Worm (Caenorhabditis elegans) whole organism, L2 larva: ENCODE measurements around the gene R07A4.4.

ENCODE experiments used
- C34F6.9 ChIP-seq: fragments of 150-350 bp; optimal IDR thresholded peaks from 2 replicates; lab custom pipeline; 2014; ENCODE audit warnings: missing biosample characterization, missing genetic modification characterization
- F13H6.1 ChIP-seq: sonication (generic microtip); optimal IDR thresholded peaks from 2 replicates; lab custom pipeline; 2016; ENCODE audit warnings: missing genetic modification characterization, missing compliant biosample characterization
- R02D3.7 ChIP-seq: fragments of 150-350 bp; optimal IDR thresholded peaks from 2 replicates; lab custom pipeline; 2014; ENCODE audit warnings: missing biosample characterization, missing genetic modification characterization
- ZK546.5 ChIP-seq: sonication (generic microtip); optimal IDR thresholded peaks from 2 replicates; lab custom pipeline; 2017; ENCODE audit warnings: missing biosample characterization, missing genetic modification characterization
- alr-1 ChIP-seq: fragments of 150-350 bp; optimal IDR thresholded peaks from 2 replicates; lab custom pipeline; 2014; ENCODE audit warnings: missing biosample characterization, missing genetic modification characterization
- aly-2 ChIP-seq: fragments of 150-350 bp; optimal IDR thresholded peaks from 2 replicates; lab custom pipeline; 2014; ENCODE audit warnings: missing biosample characterization, missing genetic modification characterization
- ama-1 ChIP-seq: fragments of 150-350 bp; optimal IDR thresholded peaks from 2 replicates; lab custom pipeline; 2018; ENCODE audit warnings: inconsistent platforms
- blmp-1 ChIP-seq: sonication (generic microtip); optimal IDR thresholded peaks from 2 replicates; lab custom pipeline; 2017; ENCODE audit warnings: missing genetic modification characterization, mild to moderate bottlenecking, missing compliant biosample characterization, antibody characterized with exemption, moderate library complexity; ENCODE audit not compliant: insufficient read depth
- ceh-16 ChIP-seq: fragments of 150-350 bp; optimal IDR thresholded peaks from 2 replicates; lab custom pipeline; 2014; ENCODE audit warnings: missing biosample characterization, missing genetic modification characterization
- ceh-82 ChIP-seq: fragments of 150-350 bp; optimal IDR thresholded peaks from 2 replicates; lab custom pipeline; 2014; ENCODE audit warnings: missing biosample characterization, missing genetic modification characterization
- crh-2 ChIP-seq: sonication (generic microtip); optimal IDR thresholded peaks from 2 replicates; lab custom pipeline; 2017; ENCODE audit warnings: missing biosample characterization, missing genetic modification characterization
- dmd-4 ChIP-seq: sonication (generic microtip); optimal IDR thresholded peaks from 2 replicates; lab custom pipeline; 2017; ENCODE audit warnings: missing biosample characterization, missing genetic modification characterization
- egl-27 ChIP-seq: sonication (generic microtip); optimal IDR thresholded peaks from 3 replicates; lab custom pipeline; 2017; ENCODE audit warnings: missing biosample characterization, missing genetic modification reagents, missing genetic modification characterization
- elt-1 ChIP-seq: fragments of 150-350 bp; optimal IDR thresholded peaks from 2 replicates; lab custom pipeline; 2014; ENCODE audit warnings: missing biosample characterization, missing genetic modification characterization
- elt-3 ChIP-seq: sonication (generic microtip); optimal IDR thresholded peaks from 2 replicates; lab custom pipeline; 2017; ENCODE audit warnings: missing biosample characterization, missing genetic modification characterization
- fos-1 ChIP-seq: fragments of 150-350 bp; optimal IDR thresholded peaks from 2 replicates; lab custom pipeline; 2014; ENCODE audit warnings: missing biosample characterization, missing genetic modification characterization
- gmeb-1 ChIP-seq: fragments of 150-350 bp; optimal IDR thresholded peaks from 2 replicates; lab custom pipeline; 2014; ENCODE audit warnings: missing biosample characterization, missing genetic modification characterization
- lin-11 ChIP-seq: fragments of 150-350 bp; sonication (generic microtip); optimal IDR thresholded peaks from 2 replicates; lab custom pipeline; 2014; ENCODE audit warnings: missing biosample characterization, missing genetic modification characterization, inconsistent platforms, mixed read lengths
- lin-13 ChIP-seq: fragments of 150-350 bp; optimal IDR thresholded peaks from 2 replicates; lab custom pipeline; 2014; ENCODE audit warnings: missing biosample characterization, missing genetic modification reagents, missing genetic modification characterization
- lin-39 ChIP-seq: fragments of 150-350 bp; optimal IDR thresholded peaks from 2 replicates; lab custom pipeline; 2014; ENCODE audit warnings: missing biosample characterization, missing genetic modification reagents, missing genetic modification characterization
- lsy-2 ChIP-seq, 2 experiments: fragments of 150-350 bp in 1 of 2; sonication (generic microtip) in 1 of 2; optimal IDR thresholded peaks; 2 replicates each; lab custom pipeline; 2014 to 2017; ENCODE audit warnings: missing biosample characterization in 2 of 2, missing genetic modification characterization in 2 of 2
- mab-5 ChIP-seq: fragments of 150-350 bp; optimal IDR thresholded peaks from 2 replicates; lab custom pipeline; 2014; ENCODE audit warnings: missing biosample characterization, missing genetic modification characterization
- mbf-1 ChIP-seq: sonication (generic microtip); optimal IDR thresholded peaks from 2 replicates; lab custom pipeline; 2017; ENCODE audit warnings: missing biosample characterization, missing genetic modification characterization
- mdl-1 ChIP-seq, 2 experiments: fragments of 150-350 bp in 1 of 2; sonication (generic microtip) in 1 of 2; optimal IDR thresholded peaks; 2 replicates each; lab custom pipeline; 2017; ENCODE audit warnings: missing biosample characterization in 2 of 2, missing genetic modification characterization in 2 of 2
- nhr-10 ChIP-seq: sonication (generic microtip); optimal IDR thresholded peaks from 2 replicates; lab custom pipeline; 2017; ENCODE audit warnings: missing biosample characterization, missing genetic modification characterization
- nhr-11 ChIP-seq: fragments of 150-350 bp; optimal IDR thresholded peaks from 2 replicates; lab custom pipeline; 2014; ENCODE audit warnings: missing biosample characterization, missing genetic modification characterization
- nhr-12 ChIP-seq: fragments of 150-350 bp; optimal IDR thresholded peaks from 2 replicates; lab custom pipeline; 2014; ENCODE audit warnings: missing biosample characterization, missing genetic modification characterization
- nhr-129 ChIP-seq: fragments of 150-350 bp; optimal IDR thresholded peaks from 2 replicates; lab custom pipeline; 2014; ENCODE audit warnings: missing biosample characterization, missing genetic modification characterization
- nhr-21 ChIP-seq: fragments of 150-350 bp; optimal IDR thresholded peaks from 2 replicates; lab custom pipeline; 2014; ENCODE audit warnings: missing biosample characterization, missing genetic modification characterization
- nhr-23 ChIP-seq: fragments of 150-350 bp; optimal IDR thresholded peaks from 2 replicates; lab custom pipeline; 2014; ENCODE audit warnings: missing biosample characterization, missing genetic modification reagents, missing genetic modification characterization
- nhr-237 ChIP-seq: fragments of 150-350 bp; optimal IDR thresholded peaks from 2 replicates; lab custom pipeline; 2014; ENCODE audit warnings: missing biosample characterization, missing genetic modification characterization
- nhr-25 ChIP-seq: fragments of 150-350 bp; sonication (generic microtip); optimal IDR thresholded peaks from 3 replicates; lab custom pipeline; 2014; ENCODE audit warnings: missing biosample characterization, missing genetic modification characterization
- nhr-6 ChIP-seq: fragments of 150-350 bp; optimal IDR thresholded peaks from 2 replicates; lab custom pipeline; 2014; ENCODE audit warnings: missing biosample characterization, missing genetic modification characterization
- nhr-77 ChIP-seq: fragments of 150-350 bp; optimal IDR thresholded peaks from 2 replicates; lab custom pipeline; 2014; ENCODE audit warnings: missing biosample characterization, missing genetic modification characterization
- peb-1 ChIP-seq: fragments of 150-350 bp; optimal IDR thresholded peaks from 2 replicates; lab custom pipeline; 2014; ENCODE audit warnings: missing biosample characterization, missing genetic modification characterization
- sma-3 ChIP-seq: sonication (generic microtip); optimal IDR thresholded peaks from 2 replicates; lab custom pipeline; 2016; ENCODE audit warnings: missing genetic modification reagents, missing genetic modification characterization, missing compliant biosample characterization
- sma-9 ChIP-seq, 2 experiments: fragments of 150-350 bp in 1 of 2; sonication (generic microtip) in 1 of 2; optimal IDR thresholded peaks; 2 replicates each; lab custom pipeline; 2014 to 2016; ENCODE audit warnings: missing genetic modification characterization in 2 of 2, mild to moderate bottlenecking in 1 of 2, missing biosample characterization in 1 of 2, missing compliant biosample characterization in 1 of 2, missing genetic modification reagents in 1 of 2, moderate library complexity in 1 of 2
- snpc-4 ChIP-seq: fragments of 150-350 bp; optimal IDR thresholded peaks from 2 replicates; lab custom pipeline; 2014; ENCODE audit warnings: missing biosample characterization, missing genetic modification characterization
- unc-39 ChIP-seq: fragments of 150-350 bp; optimal IDR thresholded peaks from 2 replicates; lab custom pipeline; 2014; ENCODE audit warnings: missing biosample characterization, missing genetic modification characterization
- unc-62 ChIP-seq: fragments of 150-350 bp; optimal IDR thresholded peaks from 2 replicates; lab custom pipeline; 2014; ENCODE audit warnings: missing biosample characterization, missing genetic modification reagents, missing genetic modification characterization
- zag-1 ChIP-seq: fragments of 150-350 bp; optimal IDR thresholded peaks from 2 replicates; lab custom pipeline; 2014; ENCODE audit warnings: missing biosample characterization, missing genetic modification characterization
- ztf-1 ChIP-seq: fragments of 200-800 bp; sonication (Bioruptor generic); conservative IDR thresholded peaks from 2 replicates; pipeline ENCODE4 v1.3.6; 2022; ENCODE audit warnings: missing genetic modification characterization, missing compliant biosample characterization
- ztf-11 ChIP-seq: sonication (generic microtip); optimal IDR thresholded peaks from 2 replicates; lab custom pipeline; 2017; ENCODE audit warnings: missing biosample characterization, missing genetic modification characterization
- ztf-4 ChIP-seq: fragments of 150-350 bp; optimal IDR thresholded peaks from 2 replicates; lab custom pipeline; 2014; ENCODE audit warnings: missing biosample characterization, missing genetic modification characterization

R07A4.4 gene

DNA sequence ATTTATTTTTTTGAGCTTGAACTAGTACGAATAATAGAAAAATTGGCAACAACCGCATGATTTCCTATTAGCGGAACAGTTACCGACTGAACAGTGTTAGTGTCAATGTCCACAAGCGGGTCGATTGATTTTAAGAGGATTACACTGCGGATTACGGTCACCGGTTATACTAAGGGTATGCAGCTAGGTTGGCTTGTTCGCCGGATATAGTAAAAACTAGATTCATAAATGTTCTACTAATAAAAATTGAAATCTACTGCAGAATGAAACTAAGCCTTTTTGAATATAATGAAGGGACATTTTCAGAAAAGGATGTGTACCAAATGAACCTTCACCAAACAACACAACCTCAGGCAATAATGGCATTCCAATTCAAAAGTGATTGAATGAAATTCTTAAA, at the start of gene R07A4.4:
TSS of gene R07A4.4 (minus strand) at position 101 of the 400 bp plus-strand sequence.
- TF ChIP-seq elt-3 (tag; lab: Kevin White, UChicago) (no peak), nhr-237 (tag; lab: Kevin White, UChicago) (no peak), nhr-129 (tag; lab: Kevin White, UChicago) (no peak), egl-27 (no peak), gmeb-1 (tag; lab: Kevin White, UChicago) (no peak), aly-2 (tag; lab: Kevin White, UChicago) (no peak), ztf-11 (tag; lab: Kevin White, UChicago) (no peak), zag-1 (no peak), ceh-16 (no peak), nhr-23 (tag; lab: Kevin White, UChicago) (no peak), sma-9 (GFP tag; optimal IDR thresholded peaks at IDR 0.05; lab: Kevin White, UChicago) (no peak), sma-9 (tag; optimal IDR thresholded peaks at IDR 0.05; lab: Kevin White, UChicago) (no peak), nhr-25 (tag; lab: Kevin White, UChicago) (no peak), nhr-6 (no peak), fos-1 (no peak), alr-1 (no peak), C34F6.9 (no peak)

DNA sequence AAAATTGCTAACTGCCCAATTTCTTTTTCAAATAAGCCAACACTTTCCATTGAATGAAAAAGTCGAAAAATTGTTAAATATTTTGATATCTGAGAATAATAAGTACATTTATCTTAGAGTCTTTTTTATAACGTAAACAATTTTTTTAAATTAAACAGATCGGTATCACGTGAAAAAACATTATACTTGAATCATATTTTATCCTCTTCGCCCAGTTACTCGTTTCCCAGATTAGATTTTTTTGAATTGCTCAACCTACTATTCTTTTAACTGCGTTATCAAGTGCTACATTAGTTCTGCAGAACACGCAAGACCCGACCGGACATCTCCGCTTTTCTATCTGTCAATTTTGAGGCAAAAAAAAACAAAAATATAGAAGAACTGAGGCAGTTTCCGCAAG, 46.9 kb upstream of the R07A4.4 start, which contains the start of gene F31B12.4:
TSS of gene F31B12.4 (plus strand) at position 301 of the 400 bp plus-strand sequence.
- no peak for TF ChIP-seq sma-3
- TF ChIP-seq, all 48 proteins: peak for 0

DNA sequence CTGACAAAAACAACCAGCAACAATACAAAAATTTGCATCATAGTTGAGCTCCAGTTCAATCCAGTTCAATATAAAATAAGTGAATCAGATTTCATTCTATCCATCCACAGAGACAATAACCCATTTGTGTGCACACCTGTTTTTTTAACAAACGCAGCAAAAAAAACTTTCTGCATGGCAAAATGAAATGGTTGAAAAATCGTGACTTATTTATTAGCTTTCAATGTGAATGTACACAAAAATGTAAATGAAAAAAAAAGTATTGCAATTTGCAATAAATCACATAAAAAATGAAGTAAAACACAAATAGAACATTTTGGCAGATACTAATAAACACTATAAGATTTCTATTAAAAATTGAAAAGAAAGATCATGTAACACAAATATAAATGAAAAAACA, 37.1 kb upstream of the R07A4.4 start, which contains the start of gene T05A10.6:
TSS of gene T05A10.6 (minus strand) at position 101 of the 400 bp plus-strand sequence.
- TF ChIP-seq ztf-4 (tag; lab: Kevin White, UChicago), result no peak
- no peak for TF ChIP-seq nhr-21 (tag; lab: Kevin White, UChicago)
- no peak for TF ChIP-seq egl-27
- TF ChIP-seq C34F6.9, result no peak
- TF ChIP-seq nhr-77 (tag; lab: Kevin White, UChicago), result no peak
- no peak for TF ChIP-seq snpc-4 (tag; lab: Kevin White, UChicago)
- no peak for TF ChIP-seq lin-13 (GFP tag; lab: Kevin White, UChicago)
- TF ChIP-seq unc-62 (GFP tag; lab: Kevin White, UChicago), result no peak
- TF ChIP-seq nhr-6, result no peak
- TF ChIP-seq R02D3.7 (tag; lab: Kevin White, UChicago), result no peak
- no peak for TF ChIP-seq sma-3
- TF ChIP-seq nhr-10 (tag; lab: Kevin White, UChicago), result no peak
- no peak for TF ChIP-seq crh-2 (tag; lab: Kevin White, UChicago)
- TF ChIP-seq dmd-4 (tag; lab: Kevin White, UChicago), result no peak
- no peak for TF ChIP-seq lsy-2 (tag; optimal IDR thresholded peaks at IDR 0.05; lab: Kevin White, UChicago)
- TF ChIP-seq zag-1, result no peak
- TF ChIP-seq nhr-129 (tag; lab: Kevin White, UChicago), result no peak
- TF ChIP-seq nhr-11 (tag; lab: Kevin White, UChicago), result no peak
- TF ChIP-seq, all 48 proteins: peak for 0

DNA sequence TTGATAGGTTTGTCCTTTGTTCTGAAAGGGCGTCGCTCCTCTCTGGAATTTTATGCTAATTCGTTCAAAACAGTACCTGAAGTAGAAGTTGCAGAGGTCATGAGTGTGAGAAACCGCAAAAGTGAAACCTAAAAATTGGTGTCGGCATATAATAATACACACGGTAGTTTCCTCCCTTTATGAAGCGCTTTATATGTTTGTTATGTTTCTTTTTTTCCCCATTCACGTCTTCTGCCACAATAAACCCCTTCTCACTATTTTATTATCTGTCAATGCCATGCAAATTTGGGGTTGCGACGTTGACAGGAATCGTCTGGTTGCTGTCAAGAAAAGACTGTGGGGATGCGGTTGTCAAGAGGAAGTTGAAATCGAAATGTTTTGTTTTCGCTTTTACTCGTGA, 34.9 kb upstream of the R07A4.4 start, which contains the start of gene vap-2:
TSS of gene vap-2 (minus strand) at position 101 of the 400 bp plus-strand sequence.
- TF ChIP-seq blmp-1 (tag; lab: Kevin White, UChicago), result no peak
- TF ChIP-seq peb-1 (tag; lab: Kevin White, UChicago), result no peak
- no peak for TF ChIP-seq nhr-129 (tag; lab: Kevin White, UChicago)
- TF ChIP-seq mab-5 (tag; lab: Kevin White, UChicago), result no peak
- no peak for TF ChIP-seq unc-39 (tag; lab: Kevin White, UChicago)
- no peak for TF ChIP-seq nhr-23 (tag; lab: Kevin White, UChicago)
- TF ChIP-seq gmeb-1 (tag; lab: Kevin White, UChicago), result no peak
- TF ChIP-seq nhr-77 (tag; lab: Kevin White, UChicago), result no peak
- no peak for TF ChIP-seq R02D3.7 (tag; lab: Kevin White, UChicago)
- TF ChIP-seq mdl-1 (tag; optimal IDR thresholded peaks at IDR 0.05; lab: Kevin White, UChicago), result no peak
- no peak for TF ChIP-seq nhr-12 (tag; lab: Kevin White, UChicago)

DNA sequence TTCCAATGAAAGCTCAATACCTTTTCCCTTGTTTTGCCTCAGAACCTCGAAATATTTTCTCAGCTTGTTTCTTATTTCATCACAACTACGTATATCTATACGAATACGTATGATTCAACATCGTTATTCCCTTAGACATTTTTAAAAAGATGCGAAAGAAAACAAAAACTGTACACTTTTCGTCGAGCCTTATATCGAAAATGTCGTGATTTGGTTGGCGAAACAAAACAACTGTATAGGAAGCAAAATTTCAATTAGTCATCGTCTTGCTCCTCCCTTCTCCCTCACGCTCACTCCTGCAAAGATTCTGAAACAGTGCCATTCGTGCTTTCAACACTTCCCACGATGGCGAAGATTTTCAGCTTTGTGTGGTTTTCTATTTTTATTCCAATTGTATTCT, 29.7 kb upstream of the R07A4.4 start, which contains the start of gene ttr-14:
TSS of gene ttr-14 (plus strand) at position 301 of the 400 bp plus-strand sequence.
- no peak for TF ChIP-seq sma-9 (GFP tag; optimal IDR thresholded peaks at IDR 0.05; lab: Kevin White, UChicago)
- TF ChIP-seq sma-9 (tag; optimal IDR thresholded peaks at IDR 0.05; lab: Kevin White, UChicago), result no peak
- no peak for TF ChIP-seq elt-1 (tag; lab: Kevin White, UChicago)
- TF ChIP-seq sma-3, result no peak
- TF ChIP-seq ceh-82, result no peak
- no peak for TF ChIP-seq nhr-77 (tag; lab: Kevin White, UChicago)
- TF ChIP-seq nhr-6, result no peak
- no peak for TF ChIP-seq mbf-1 (tag; lab: Kevin White, UChicago)
- no peak for TF ChIP-seq snpc-4 (tag; lab: Kevin White, UChicago)
- no peak for TF ChIP-seq F13H6.1
- no peak for TF ChIP-seq lsy-2 (tag; optimal IDR thresholded peaks at IDR 0.05; lab: Kevin White, UChicago)
- no peak for TF ChIP-seq lin-39 (tag; lab: Kevin White, UChicago)
- no peak for TF ChIP-seq unc-39 (tag; lab: Kevin White, UChicago)
- TF ChIP-seq lin-13 (GFP tag; lab: Kevin White, UChicago), result no peak
- TF ChIP-seq elt-3 (tag; lab: Kevin White, UChicago), result no peak
- no peak for TF ChIP-seq ama-1
- no peak for TF ChIP-seq ztf-1 (GFP tag; lab: Robert Waterston, UW)
- TF ChIP-seq nhr-25 (tag; lab: Kevin White, UChicago), result no peak
- TF ChIP-seq ZK546.5 (tag; lab: Kevin White, UChicago), result no peak
- TF ChIP-seq zag-1, result no peak
- TF ChIP-seq lin-11 (tag; lab: Kevin White, UChicago), result no peak
- TF ChIP-seq, all 48 proteins: peak for 0
